Fruit fly (Drosophila melanogaster): Measurements from ENCODE around the gene CG5194.

The CG5194 gene

DNA sequence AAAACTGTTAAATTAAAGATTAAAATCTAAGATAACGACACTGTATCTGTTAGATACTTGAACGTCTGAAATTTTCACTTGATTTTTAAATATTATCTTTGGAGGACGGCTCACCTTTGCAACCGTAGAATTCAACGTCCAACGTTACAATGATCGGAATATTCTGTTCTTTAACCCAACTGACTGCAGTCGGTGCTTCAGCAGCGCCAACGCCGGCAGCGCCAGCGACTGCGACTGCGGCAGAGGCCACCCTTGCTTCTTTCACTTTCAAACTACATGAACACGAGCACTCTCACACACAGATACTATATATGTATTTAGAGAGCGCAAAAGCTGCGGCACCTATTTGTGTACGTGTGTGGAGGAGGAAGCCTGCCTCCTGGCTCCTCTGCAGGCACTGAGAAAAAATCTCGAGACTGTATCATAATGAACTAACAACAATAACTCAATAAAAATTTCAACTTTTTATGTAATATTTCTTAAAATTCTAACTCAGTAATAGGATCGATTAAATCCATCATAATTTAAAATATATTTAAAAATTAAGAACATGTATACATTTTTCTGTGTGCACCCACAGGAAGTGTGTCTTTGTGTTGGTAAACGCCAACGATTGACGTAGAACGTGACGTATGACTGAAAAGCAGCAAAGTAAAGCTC, 47.9 kb upstream of the CG5194 start (continued):
- TF ChIP-seq E2f2 (GFP tag; IDR thresholded peaks at IDR 0.05): peak; percentile 70
- TF ChIP-seq CG4854 (GFP tag; optimal IDR thresholded peaks at IDR 0.05): peak; percentile 80
- peak; percentile 30 for TF ChIP-seq CHES-1-like (GFP tag; optimal IDR thresholded peaks at IDR 0.05)
- TF ChIP-seq CG10959 (GFP tag; IDR thresholded peaks at IDR 0.05): peak; percentile 79
- TF ChIP-seq eyg (GFP tag; optimal IDR thresholded peaks at IDR 0.05): peak; percentile 11
- TF ChIP-seq ham (GFP tag; IDR thresholded peaks at IDR 0.05): no peak
- peak; percentile 44 for TF ChIP-seq Hey (tag; optimal IDR thresholded peaks at IDR 0.05)
- peak; percentile 90 for TF ChIP-seq CG4424 (GFP tag; optimal IDR thresholded peaks at IDR 0.05)
- peak; percentile 78 for TF ChIP-seq CG2889 (GFP tag; IDR thresholded peaks at IDR 0.05)
- TF ChIP-seq CG13424 (tag; optimal IDR thresholded peaks at IDR 0.05): peak; percentile 94
- TF ChIP-seq kah (GFP tag; optimal IDR thresholded peaks at IDR 0.05): peak; percentile 69
- peak; percentile 73 for TF ChIP-seq Oaz (GFP tag; IDR thresholded peaks at IDR 0.05)
- no peak for TF ChIP-seq Kr (GFP tag; optimal IDR thresholded peaks at IDR 0.05)
- TF ChIP-seq Asciz (GFP tag; optimal IDR thresholded peaks at IDR 0.05): peak; percentile 82
- TF ChIP-seq CG9817 (tag; optimal IDR thresholded peaks at IDR 0.05): peak; percentile 89
- TF ChIP-seq ap (GFP tag; IDR thresholded peaks at IDR 0.05): peak; percentile 78
- no peak for TF ChIP-seq fu2 (GFP tag; optimal IDR thresholded peaks at IDR 0.05)
- peak; percentile 66 for TF ChIP-seq Vsx1 (GFP tag; optimal IDR thresholded peaks at IDR 0.05)
- no peak for TF ChIP-seq crc (GFP tag; optimal IDR thresholded peaks at IDR 0.05)
- peak; percentile 96 for TF ChIP-seq CG31441 (GFP tag; IDR thresholded peaks at IDR 0.05)
- TF ChIP-seq hbn (GFP tag; IDR thresholded peaks at IDR 0.05; ENCODE audit: partially characterized antibody): no peak
- peak; percentile 94 for TF ChIP-seq CG9932 (GFP tag; IDR thresholded peaks at IDR 0.05)
- peak; percentile 1 for TF ChIP-seq CG10565 (GFP tag; optimal IDR thresholded peaks at IDR 0.05)
- peak; percentile 88 for TF ChIP-seq CG10366 (GFP tag; IDR thresholded peaks at IDR 0.05)
- TF ChIP-seq CG2116 (GFP tag; optimal IDR thresholded peaks at IDR 0.05): peak; percentile 48
- TF ChIP-seq hth (optimal IDR thresholded peaks at IDR 0.05): no peak
- peak; percentile 90 for TF ChIP-seq Oli (tag; optimal IDR thresholded peaks at IDR 0.05)
- no peak for TF ChIP-seq CG34224 (GFP tag; IDR thresholded peaks at IDR 0.05; ENCODE audit: partially characterized antibody)
- TF ChIP-seq jigr1 (GFP tag; IDR thresholded peaks at IDR 0.05): peak; percentile 78; the same call in 2 of the 3 replicates
- TF ChIP-seq zfh2 (GFP tag; optimal IDR thresholded peaks at IDR 0.05): peak; percentile 43
- peak; percentile 74 for TF ChIP-seq CG18764 (GFP tag; optimal IDR thresholded peaks at IDR 0.05)
- TF ChIP-seq CG7745 (tag; optimal IDR thresholded peaks at IDR 0.05): no peak
- no peak for TF ChIP-seq bbx (GFP tag; IDR thresholded peaks at IDR 0.05; ENCODE audit: partially characterized antibody)
- no peak for TF ChIP-seq CG1832 (GFP tag; optimal IDR thresholded peaks at IDR 0.05)
- TF ChIP-seq dmrt99B (tag; optimal IDR thresholded peaks at IDR 0.05): peak; percentile 92
- TF ChIP-seq CkIIα-i1 (GFP tag; IDR thresholded peaks at IDR 0.05): no peak
- TF ChIP-seq jumu (GFP tag; optimal IDR thresholded peaks at IDR 0.05): peak; percentile 33
- peak; percentile 57; the same call in 1 of the 2 replicates for TF ChIP-seq gsb (GFP tag; IDR thresholded peaks at IDR 0.05)
- TF ChIP-seq B-H2 (GFP tag; optimal IDR thresholded peaks at IDR 0.05): peak; percentile 97
- TF ChIP-seq dm (GFP tag; optimal IDR thresholded peaks at IDR 0.05): peak; percentile 32
- peak; percentile 87 for TF ChIP-seq CG11456 (GFP tag; IDR thresholded peaks at IDR 0.05)
- TF ChIP-seq Hsf (GFP tag; optimal IDR thresholded peaks at IDR 0.05): peak; percentile 77
- peak; percentile 74 for TF ChIP-seq CG2875 (GFP tag; optimal IDR thresholded peaks at IDR 0.05)
- TF ChIP-seq CG14860 (GFP tag; IDR thresholded peaks at IDR 0.05; ENCODE audit: partially characterized antibody): no peak
- TF ChIP-seq CG9876 (GFP tag; optimal IDR thresholded peaks at IDR 0.05): no peak
- peak; percentile 87 for TF ChIP-seq CG12769 (tag; optimal IDR thresholded peaks at IDR 0.05)
- TF ChIP-seq CG7987 (GFP tag; optimal IDR thresholded peaks at IDR 0.05): peak; percentile 68
- no peak for TF ChIP-seq HmgD (GFP tag; optimal IDR thresholded peaks at IDR 0.05)
- TF ChIP-seq CG3838 (GFP tag; optimal IDR thresholded peaks at IDR 0.05): peak; percentile 52
- TF ChIP-seq psq (GFP tag; optimal IDR thresholded peaks at IDR 0.05): peak; percentile 61

Measured in whole organism, embryonic.